Fruit fly (Drosophila melanogaster) whole organism, embryonic: ENCODE data around the gene CG32079.

Experiments
- Abd-B ChIP-seq: fragments of 200-800 bp; sonication (Bioruptor generic); optimal IDR thresholded peaks from 2 replicates; lab custom pipeline; 2018; ENCODE audit warnings: missing biosample characterization, mild to moderate bottlenecking, missing genetic modification characterization, moderate library complexity
- Ada2b ChIP-seq: fragments of 200-800 bp; sonication (Bioruptor generic); IDR thresholded peaks from 2 replicates; pipeline ENCODE4 v1.3.6; 2022; ENCODE audit warnings: missing biosample characterization, missing genetic modification characterization
- Asciz ChIP-seq: fragments of 200-800 bp; sonication (Bioruptor generic); optimal IDR thresholded peaks from 2 replicates; lab custom pipeline; 2017; ENCODE audit warnings: missing biosample characterization, mild to moderate bottlenecking, missing genetic modification characterization, missing genetic modification reagents
- Atf6 ChIP-seq: fragments of 200-800 bp; sonication (Bioruptor generic); IDR thresholded peaks from 2 replicates; pipeline ENCODE4 v1.3.6; 2022; ENCODE audit warnings: missing biosample characterization, missing genetic modification characterization
- B-H1 ChIP-seq: fragments of 200-800 bp; sonication (Bioruptor generic); IDR thresholded peaks from 3 replicates; pipeline ENCODE4 v1.3.6; 2022; ENCODE audit warnings: missing biosample characterization, missing genetic modification characterization
- CG10274 ChIP-seq: fragments of 200-800 bp; sonication (Bioruptor generic); optimal IDR thresholded peaks from 3 replicates; lab custom pipeline; 2017; ENCODE audit warnings: missing biosample characterization, mild to moderate bottlenecking, missing genetic modification characterization
- CG10462 ChIP-seq: fragments of 200-800 bp; sonication (Bioruptor generic); optimal IDR thresholded peaks from 2 replicates; lab custom pipeline; 2016; ENCODE audit warnings: missing biosample characterization, missing genetic modification characterization
- CG11085 ChIP-seq: fragments of 200-800 bp; sonication (Bioruptor generic); IDR thresholded peaks from 2 replicates; pipeline ENCODE4 v1.3.6; 2022; ENCODE audit warnings: missing biosample characterization, missing genetic modification characterization
- CG11398 ChIP-seq: fragments of 200-800 bp; sonication (Bioruptor generic); optimal IDR thresholded peaks from 2 replicates; lab custom pipeline; 2016; ENCODE audit warnings: missing biosample characterization, missing genetic modification characterization
- CG12155 ChIP-seq: fragments of 200-800 bp; sonication (Bioruptor generic); optimal IDR thresholded peaks from 3 replicates; lab custom pipeline; 2016; ENCODE audit warnings: missing biosample characterization, missing genetic modification characterization
- CG13424 ChIP-seq: fragments of 200-800 bp; sonication (Bioruptor generic); optimal IDR thresholded peaks from 2 replicates; lab custom pipeline; 2019; ENCODE audit warnings: missing biosample characterization, mild to moderate bottlenecking, missing genetic modification characterization, moderate library complexity
- CG13624 ChIP-seq: fragments of 200-800 bp; sonication (Bioruptor generic); optimal IDR thresholded peaks from 2 replicates; lab custom pipeline; 2016; ENCODE audit warnings: missing biosample characterization, missing genetic modification characterization
- CG15269 ChIP-seq: fragments of 200-800 bp; sonication (Bioruptor generic); optimal IDR thresholded peaks from 2 replicates; lab custom pipeline; 2018; ENCODE audit warnings: missing biosample characterization, mild to moderate bottlenecking, missing genetic modification characterization, moderate library complexity
- CG1647 ChIP-seq: fragments of 200-800 bp; sonication (Bioruptor generic); optimal IDR thresholded peaks from 3 replicates; lab custom pipeline; 2016; ENCODE audit warnings: missing biosample characterization, missing genetic modification characterization
- CG16815 ChIP-seq: fragments of 200-800 bp; sonication (Bioruptor generic); optimal IDR thresholded peaks from 3 replicates; lab custom pipeline; 2017; ENCODE audit warnings: missing biosample characterization, mild to moderate bottlenecking, missing genetic modification characterization
- CG2875 ChIP-seq: fragments of 200-800 bp; sonication (Bioruptor generic); optimal IDR thresholded peaks from 2 replicates; lab custom pipeline; 2017; ENCODE audit warnings: missing biosample characterization, mild to moderate bottlenecking, missing genetic modification characterization, missing genetic modification reagents
- CG31224 ChIP-seq: fragments of 200-800 bp; sonication (Bioruptor generic); IDR thresholded peaks from 2 replicates; pipeline ENCODE4 v1.3.6; 2022; ENCODE audit warnings: missing biosample characterization, missing genetic modification characterization
- CG34376 ChIP-seq: fragments of 200-800 bp; sonication (Bioruptor generic); optimal IDR thresholded peaks from 2 replicates; lab custom pipeline; 2018; ENCODE audit warnings: missing biosample characterization, mild to moderate bottlenecking, missing genetic modification characterization
- CG6683 ChIP-seq: fragments of 200-800 bp; sonication (Bioruptor generic); optimal IDR thresholded peaks from 2 replicates; lab custom pipeline; 2017; ENCODE audit warnings: missing biosample characterization, mild to moderate bottlenecking, missing genetic modification characterization, missing genetic modification reagents
- D19B ChIP-seq: fragments of 200-800 bp; sonication (Bioruptor generic); optimal IDR thresholded peaks from 2 replicates; lab custom pipeline; 2017; ENCODE audit warnings: missing biosample characterization, mild to moderate bottlenecking, missing genetic modification characterization
- Dek ChIP-seq: fragments of 200-800 bp; sonication (Bioruptor generic); optimal IDR thresholded peaks from 3 replicates; lab custom pipeline; 2019; ENCODE audit warnings: missing biosample characterization, mild to moderate bottlenecking, missing genetic modification characterization, moderate library complexity
- Doc3 ChIP-seq: fragments of 200-800 bp; sonication (Bioruptor generic); IDR thresholded peaks from 3 replicates; pipeline ENCODE4 v1.3.6; 2022; ENCODE audit warnings: missing biosample characterization, missing genetic modification characterization; ENCODE audit not compliant: partially characterized antibody
- Elba2 ChIP-seq: fragments of 200-800 bp; sonication (Bioruptor generic); optimal IDR thresholded peaks from 3 replicates; lab custom pipeline; 2016; ENCODE audit warnings: missing biosample characterization, missing genetic modification characterization
- HLH4C ChIP-seq: fragments of 200-800 bp; sonication (Bioruptor generic); IDR thresholded peaks from 3 replicates; pipeline ENCODE4 v1.3.6; 2022; ENCODE audit warnings: missing biosample characterization, missing genetic modification characterization; ENCODE audit not compliant: partially characterized antibody
- Myb ChIP-seq: fragments of 200-800 bp; sonication (Bioruptor generic); optimal IDR thresholded peaks from 2 replicates; lab custom pipeline; 2016; ENCODE audit warnings: missing biosample characterization, missing genetic modification characterization
- NC2α ChIP-seq: fragments of 200-800 bp; sonication (Bioruptor generic); optimal IDR thresholded peaks from 2 replicates; lab custom pipeline; 2016; ENCODE audit warnings: missing biosample characterization, missing genetic modification characterization
- Nf-YC ChIP-seq: fragments of 200-800 bp; optimal IDR thresholded peaks from 3 replicates; lab custom pipeline; 2019; ENCODE audit warnings: missing biosample characterization, mild to moderate bottlenecking, missing genetic modification characterization, moderate library complexity
- Ssrp ChIP-seq: fragments of 200-800 bp; sonication (Bioruptor generic); optimal IDR thresholded peaks from 2 replicates; lab custom pipeline; 2018; ENCODE audit warnings: missing biosample characterization, mild to moderate bottlenecking, missing genetic modification characterization, moderate library complexity
- Stat92E ChIP-seq, 3 experiments: fragments of >200 bp in 2 of 3; fragments of 200-800 bp in 1 of 3; sonication (Bioruptor generic) in 1 of 3; optimal IDR thresholded peaks; 2 replicates each; lab custom pipeline; 2017 to 2019; ENCODE audit warnings: missing biosample characterization in 3 of 3, missing genetic modification characterization in 3 of 3, mild to moderate bottlenecking in 1 of 3, moderate library complexity in 1 of 3
- Usf ChIP-seq: fragments of 200-800 bp; sonication (Bioruptor generic); optimal IDR thresholded peaks from 2 replicates; lab custom pipeline; 2017; ENCODE audit warnings: missing genotype, missing biosample characterization, missing genetic modification characterization
- Xbp1 ChIP-seq: fragments of 200-800 bp; sonication (Bioruptor generic); optimal IDR thresholded peaks from 3 replicates; lab custom pipeline; 2016; ENCODE audit warnings: missing biosample characterization, mild to moderate bottlenecking, missing genetic modification characterization
- ab ChIP-seq: fragments of 200-800 bp; sonication (Bioruptor generic); optimal IDR thresholded peaks from 2 replicates; lab custom pipeline; 2016; ENCODE audit warnings: missing biosample characterization, missing genetic modification characterization
- caup ChIP-seq: fragments of 200-800 bp; sonication (Bioruptor generic); optimal IDR thresholded peaks from 3 replicates; lab custom pipeline; 2017; ENCODE audit warnings: missing biosample characterization, mild to moderate bottlenecking, missing genetic modification characterization, moderate library complexity; ENCODE audit not compliant: severe bottlenecking
- crol ChIP-seq: fragments of 200-800 bp; sonication (Bioruptor generic); IDR thresholded peaks from 2 replicates; pipeline ENCODE4 v1.3.6; 2022; ENCODE audit warnings: missing biosample characterization, missing genetic modification characterization
- cwo ChIP-seq: fragments of 200-800 bp; sonication (Bioruptor generic); optimal IDR thresholded peaks from 3 replicates; lab custom pipeline; 2017; ENCODE audit warnings: missing biosample characterization, missing genetic modification characterization, mild to moderate bottlenecking, moderate library complexity, missing genetic modification reagents
- esg ChIP-seq: fragments of 200-800 bp; sonication (Bioruptor generic); conservative IDR thresholded peaks from 2 replicates; pipeline ENCODE4 v1.3.6; 2022; ENCODE audit warnings: missing biosample characterization, missing genetic modification characterization
- gcm ChIP-seq: fragments of 200-800 bp; sonication (Bioruptor generic); optimal IDR thresholded peaks from 2 replicates; lab custom pipeline; 2019; ENCODE audit warnings: missing biosample characterization, mild to moderate bottlenecking, missing genetic modification characterization, moderate library complexity
- h ChIP-seq: fragments of >200 bp; optimal IDR thresholded peaks from 2 replicates; lab custom pipeline; 2017
- klu ChIP-seq: fragments of 200-800 bp; sonication (Bioruptor generic); IDR thresholded peaks from 2 replicates; pipeline ENCODE4 v1.3.6; 2022; ENCODE audit warnings: missing biosample characterization, missing genetic modification characterization
- nau ChIP-seq: fragments of 200-800 bp; sonication (Bioruptor generic); optimal IDR thresholded peaks from 3 replicates; lab custom pipeline; 2017; ENCODE audit warnings: missing biosample characterization, mild to moderate bottlenecking, missing genetic modification characterization, missing genetic modification reagents
- nerfin-2 ChIP-seq: fragments of 200-800 bp; sonication (Bioruptor generic); IDR thresholded peaks from 2 replicates; pipeline ENCODE4 v1.3.6; 2022; ENCODE audit warnings: missing biosample characterization, missing genetic modification characterization; ENCODE audit not compliant: partially characterized antibody
- oc ChIP-seq: fragments of 200-800 bp; sonication (Bioruptor generic); optimal IDR thresholded peaks from 2 replicates; lab custom pipeline; 2018; ENCODE audit warnings: missing biosample characterization, mild to moderate bottlenecking, missing genetic modification characterization, moderate library complexity
- psq ChIP-seq: fragments of 200-800 bp; sonication (Bioruptor generic); optimal IDR thresholded peaks from 2 replicates; lab custom pipeline; 2017; ENCODE audit warnings: missing biosample characterization, missing genetic modification characterization
- repo ChIP-seq: fragments of 200-800 bp; sonication (Bioruptor generic); optimal IDR thresholded peaks from 2 replicates; lab custom pipeline; 2016; ENCODE audit warnings: missing biosample characterization, missing genetic modification characterization
- sim ChIP-seq: fragments of 200-800 bp; sonication (Bioruptor generic); IDR thresholded peaks from 2 replicates; pipeline ENCODE4 v1.3.6; 2022; ENCODE audit warnings: missing biosample characterization, missing genetic modification characterization
- sob ChIP-seq: fragments of 200-800 bp; sonication (Bioruptor generic); IDR thresholded peaks from 2 replicates; pipeline ENCODE4 v1.3.6; 2022; ENCODE audit warnings: missing biosample characterization, missing genetic modification characterization
- tio ChIP-seq: fragments of 200-800 bp; sonication (Bioruptor generic); optimal IDR thresholded peaks from 2 replicates; lab custom pipeline; 2017; ENCODE audit warnings: missing biosample characterization, missing genetic modification characterization, inconsistent platforms
- tll ChIP-seq, 2 experiments: fragments of 200-800 bp in 1 of 2; fragments of >200 bp in 1 of 2; sonication (Bioruptor generic) in 1 of 2; optimal IDR thresholded peaks; 2 replicates each; lab custom pipeline; 2017 to 2019; ENCODE audit warnings: missing biosample characterization in 2 of 2, missing genetic modification characterization in 2 of 2, mild to moderate bottlenecking in 1 of 2, moderate library complexity in 1 of 2
- vvl ChIP-seq: fragments of 200-800 bp; sonication (Bioruptor generic); IDR thresholded peaks from 2 replicates; pipeline ENCODE4 v1.3.6; 2022; ENCODE audit warnings: missing biosample characterization, missing genetic modification characterization
- wek ChIP-seq: fragments of 200-800 bp; sonication (Bioruptor generic); optimal IDR thresholded peaks from 3 replicates; lab custom pipeline; 2018; ENCODE audit warnings: missing biosample characterization, mild to moderate bottlenecking, missing genetic modification characterization, moderate library complexity

The CG32079 gene

DNA sequence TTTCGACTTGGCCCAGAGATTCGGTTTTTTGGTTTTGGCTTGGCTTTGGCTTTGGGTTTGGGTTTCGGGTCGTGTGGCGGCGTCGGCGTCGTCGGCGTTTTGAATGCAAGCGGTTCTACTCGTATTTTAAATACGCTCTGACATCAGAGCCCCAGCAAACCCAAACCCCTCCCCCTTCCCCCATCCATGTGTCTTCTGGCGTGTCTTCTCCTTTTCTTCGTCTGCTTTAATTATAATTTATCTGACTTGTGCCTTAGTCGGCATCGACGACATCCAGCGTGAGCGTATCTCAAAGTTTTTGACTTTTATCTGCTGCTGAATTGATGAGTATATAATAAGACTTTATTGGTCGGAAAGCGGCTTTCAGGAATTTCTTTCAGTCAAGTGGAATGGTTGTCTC is 23.6 kb upstream of the CG32079 start (continued):
- TF ChIP-seq gcm (GFP tag; lab: Kevin White, UChicago), result no peak
- TF ChIP-seq CG2875 (GFP tag; lab: Kevin White, UChicago), result no peak
- TF ChIP-seq tll (GFP tag; optimal IDR thresholded peaks at IDR 0.05; lab: Kevin White, UChicago), result no peak
- TF ChIP-seq esg (GFP tag; lab: Robert Waterston, UW), result no peak
- TF ChIP-seq HLH4C (GFP tag; lab: Robert Waterston, UW), result no peak
- peak; percentile 16; the same call in 1 of the 2 replicates for TF ChIP-seq crol (GFP tag; lab: Robert Waterston, UW)
- TF ChIP-seq klu (GFP tag; lab: Robert Waterston, UW), result peak; percentile 14; the same call in 1 of the 2 replicates
- TF ChIP-seq D19B (GFP tag; lab: Kevin White, UChicago), result no peak
- TF ChIP-seq sob (GFP tag; lab: Robert Waterston, UW), result no peak
- TF ChIP-seq CG16815 (GFP tag; lab: Kevin White, UChicago), result no peak
- no peak for TF ChIP-seq Ssrp (tag; lab: Kevin White, UChicago)
- no peak for TF ChIP-seq wek
- TF ChIP-seq oc, result peak; percentile 21
- TF ChIP-seq cwo, result no peak
- TF ChIP-seq CG15269, result no peak
- TF ChIP-seq Atf6 (GFP tag; lab: Robert Waterston, UW), result no peak
- TF ChIP-seq CG13624 (GFP tag; lab: Kevin White, UChicago), result no peak

dm6 chr3L:11002923-11003322 is 22.4 kb upstream of the CG32079 start:
- TF ChIP-seq caup (no peak), CG6683 (GFP tag; lab: Kevin White, UChicago) (no peak), CG11085 (GFP tag; lab: Robert Waterston, UW) (no peak), CG10274 (GFP tag; lab: Kevin White, UChicago) (no peak), CG12155 (GFP tag; lab: Kevin White, UChicago) (no peak), Doc3 (GFP tag; lab: Robert Waterston, UW) (no peak), nau (peak; percentile 5), nerfin-2 (GFP tag; lab: Robert Waterston, UW) (no peak), Stat92E (GFP tag; optimal IDR thresholded peaks at IDR 0.05; lab: Kevin White, UChicago) (no peak), Asciz (GFP tag; lab: Kevin White, UChicago) (no peak), vvl (GFP tag; lab: Robert Waterston, UW) (0 out of 2 replicates have a peak, but pooled peaks have one; percentile 5), psq (no peak), Nf-YC (tag; lab: Kevin White, UChicago) (no peak), h (lab: Kevin White, UChicago) (no peak), Usf (GFP tag; lab: Kevin White, UChicago) (no peak), CG1647 (GFP tag; lab: Kevin White, UChicago) (no peak), tio (peak; percentile 33), NC2α (GFP tag; lab: Kevin White, UChicago) (no peak), repo (GFP tag; lab: Kevin White, UChicago) (no peak), Xbp1 (GFP tag; lab: Kevin White, UChicago) (no peak), Dek (tag; lab: Kevin White, UChicago) (no peak), CG11398 (GFP tag; lab: Kevin White, UChicago) (peak; percentile 22), ab (GFP tag; lab: Kevin White, UChicago) (no peak), Ada2b (GFP tag; lab: Robert Waterston, UW) (no peak), CG13424 (tag; lab: Kevin White, UChicago) (no peak), Myb (GFP tag; lab: Kevin White, UChicago) (no peak), Elba2 (GFP tag; lab: Kevin White, UChicago) (no peak), CG10462 (no peak), sim (GFP tag; lab: Robert Waterston, UW) (no peak), Abd-B (GFP tag; lab: Kevin White, UChicago) (no peak), B-H1 (GFP tag; lab: Robert Waterston, UW) (no peak), CG31224 (GFP tag; lab: Robert Waterston, UW) (no peak), CG34376 (GFP tag; lab: Kevin White, UChicago) (no peak)
